Worm (Caenorhabditis elegans): ENCODE data around the gene srb-1.

DNA sequence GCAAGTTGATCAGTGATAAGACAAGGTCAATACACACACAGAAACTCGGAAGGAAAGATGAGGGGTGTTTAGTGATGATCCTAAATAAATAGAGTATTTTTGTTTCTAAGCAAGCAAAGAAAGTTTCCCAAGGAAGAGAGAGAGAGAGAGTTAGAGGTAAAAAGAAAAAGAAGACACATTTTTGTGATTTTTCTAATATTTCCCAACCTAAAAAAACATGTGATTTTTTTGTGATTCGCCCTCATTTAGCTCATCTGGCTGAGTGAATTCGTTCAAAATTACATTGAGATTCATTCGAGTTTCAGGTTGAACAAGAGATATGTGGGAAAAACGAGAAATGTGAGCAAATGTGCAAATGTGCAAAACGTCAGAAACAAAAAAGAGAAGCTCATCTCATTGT is 20.0 kb downstream of the srb-1 start, which contains the start of gene srb-16:
- no peak for TF ChIP-seq atf-7 (tag; optimal IDR thresholded peaks at IDR 0.05)
- no peak for TF ChIP-seq unc-62 (GFP tag; optimal IDR thresholded peaks at IDR 0.05)
- no peak for TF ChIP-seq ceh-27 (GFP tag; optimal IDR thresholded peaks at IDR 0.05)
- TF ChIP-seq madf-6 (GFP tag; IDR thresholded peaks at IDR 0.05), result no peak
- TF ChIP-seq F55B11.4 (tag; optimal IDR thresholded peaks at IDR 0.05; ENCODE audit: borderline replicate concordance, insufficient read depth), result no peak
- no peak for TF ChIP-seq Y79H2A.3 (GFP tag; conservative IDR thresholded peaks at IDR 0.05)
- TF ChIP-seq T26A5.8 (tag; optimal IDR thresholded peaks at IDR 0.05), result no peak
- TF ChIP-seq C06A6.2 (GFP tag; conservative IDR thresholded peaks at IDR 0.05), result no peak
- no peak for TF ChIP-seq mxl-1 (tag; optimal IDR thresholded peaks at IDR 0.05)
- no peak for TF ChIP-seq nhr-179 (tag; optimal IDR thresholded peaks at IDR 0.05)
- no peak for TF ChIP-seq ama-1 (optimal IDR thresholded peaks at IDR 0.05)
- TF ChIP-seq ama-1 (GFP tag; optimal IDR thresholded peaks at IDR 0.05), result no peak
- TF ChIP-seq ztf-3 (GFP tag; optimal IDR thresholded peaks at IDR 0.05), result no peak
- TF ChIP-seq bed-2 (GFP tag; IDR thresholded peaks at IDR 0.05), result no peak
- no peak for TF ChIP-seq snpc-4 (GFP tag; optimal IDR thresholded peaks at IDR 0.05)
- TF ChIP-seq snpc-4 (tag; optimal IDR thresholded peaks at IDR 0.05), result no peak

Measured in whole organism, young adult.